Fruit fly (Drosophila melanogaster) whole organism, embryonic: Measurements from ENCODE around the gene ETHR.

Experiments used
- ATbp ChIP-seq: fragments of 200-800 bp; sonication (Bioruptor generic); optimal IDR thresholded peaks from 2 replicates; lab custom pipeline; 2017; ENCODE audit warnings: missing biosample characterization, mild to moderate bottlenecking, missing genetic modification characterization, missing genetic modification reagents
- Atf3 ChIP-seq: fragments of 200-800 bp; sonication (Bioruptor generic); optimal IDR thresholded peaks from 3 replicates; lab custom pipeline; 2016; ENCODE audit warnings: missing biosample characterization, missing genetic modification characterization
- Atf6 ChIP-seq: fragments of 200-800 bp; sonication (Bioruptor generic); IDR thresholded peaks from 2 replicates; pipeline ENCODE4 v1.3.6; 2022; ENCODE audit warnings: missing biosample characterization, missing genetic modification characterization
- B-H2 ChIP-seq: fragments of 200-800 bp; sonication (Bioruptor generic); optimal IDR thresholded peaks from 2 replicates; lab custom pipeline; 2018; ENCODE audit warnings: missing biosample characterization, mild to moderate bottlenecking, missing genetic modification characterization
- Bteb2 ChIP-seq: fragments of 200-800 bp; sonication (Bioruptor generic); optimal IDR thresholded peaks from 2 replicates; lab custom pipeline; 2016; ENCODE audit warnings: missing biosample characterization, missing genetic modification characterization
- CG10959 ChIP-seq: fragments of 200-800 bp; sonication (Bioruptor generic); IDR thresholded peaks from 2 replicates; pipeline ENCODE4 v1.3.6; 2022; ENCODE audit warnings: missing biosample characterization, missing genetic modification characterization
- CG12236 ChIP-seq: fragments of 200-800 bp; sonication (Bioruptor generic); optimal IDR thresholded peaks from 2 replicates; lab custom pipeline; 2016; ENCODE audit warnings: missing biosample characterization, missing genetic modification characterization
- CG14441 ChIP-seq: fragments of 200-800 bp; sonication (Bioruptor generic); IDR thresholded peaks from 2 replicates; pipeline ENCODE4 v1.3.6; 2022; ENCODE audit warnings: missing biosample characterization, missing genetic modification characterization
- CG14860 ChIP-seq: fragments of 200-800 bp; sonication (Bioruptor generic); IDR thresholded peaks from 3 replicates; pipeline ENCODE4 v1.3.6; 2022; ENCODE audit warnings: missing biosample characterization, missing genetic modification characterization; ENCODE audit not compliant: partially characterized antibody
- CG15073 ChIP-seq: fragments of 200-800 bp; sonication (Bioruptor generic); optimal IDR thresholded peaks from 2 replicates; lab custom pipeline; 2016; ENCODE audit warnings: missing biosample characterization, missing genetic modification characterization
- CG1602 ChIP-seq: fragments of 200-800 bp; sonication (Bioruptor generic); optimal IDR thresholded peaks from 3 replicates; lab custom pipeline; 2016; ENCODE audit warnings: missing biosample characterization, missing genetic modification characterization
- CG2129 ChIP-seq: fragments of 200-800 bp; sonication (Bioruptor generic); IDR thresholded peaks from 2 replicates; pipeline ENCODE4 v1.3.6; 2022; ENCODE audit warnings: missing biosample characterization, missing genetic modification characterization; ENCODE audit not compliant: partially characterized antibody
- CG30431 ChIP-seq: fragments of 200-800 bp; sonication (Bioruptor generic); optimal IDR thresholded peaks from 2 replicates; lab custom pipeline; 2017; ENCODE audit warnings: missing biosample characterization, missing genetic modification characterization
- CG31388 ChIP-seq: fragments of 200-800 bp; sonication (Bioruptor generic); optimal IDR thresholded peaks from 2 replicates; lab custom pipeline; 2016; ENCODE audit warnings: missing biosample characterization, missing genetic modification characterization
- CG3281 ChIP-seq: fragments of 200-800 bp; sonication (Bioruptor generic); optimal IDR thresholded peaks from 3 replicates; lab custom pipeline; 2017; ENCODE audit warnings: missing biosample characterization, mild to moderate bottlenecking, missing genetic modification characterization
- CG6272 ChIP-seq: fragments of 200-800 bp; sonication (Bioruptor generic); IDR thresholded peaks from 2 replicates; pipeline ENCODE4 v1.3.6; 2022; ENCODE audit warnings: missing biosample characterization, missing genetic modification characterization
- CG6813 ChIP-seq: fragments of 200-800 bp; sonication (Bioruptor generic); optimal IDR thresholded peaks from 2 replicates; lab custom pipeline; 2017; ENCODE audit warnings: missing biosample characterization, missing genetic modification characterization, mild to moderate bottlenecking, moderate library complexity, missing genetic modification reagents
- CG7271 ChIP-seq: fragments of 200-800 bp; sonication (Bioruptor generic); optimal IDR thresholded peaks from 2 replicates; lab custom pipeline; 2018; ENCODE audit warnings: missing biosample characterization, mild to moderate bottlenecking, missing genetic modification characterization, moderate library complexity
- CG7556 ChIP-seq: fragments of 200-800 bp; sonication (Bioruptor generic); optimal IDR thresholded peaks from 2 replicates; lab custom pipeline; 2017; ENCODE audit warnings: missing biosample characterization, mild to moderate bottlenecking, missing genetic modification characterization
- CG7963 ChIP-seq: fragments of 200-800 bp; sonication (Bioruptor generic); IDR thresholded peaks from 3 replicates; pipeline ENCODE4 v1.3.6; 2022; ENCODE audit warnings: missing biosample characterization, missing genetic modification characterization; ENCODE audit not compliant: partially characterized antibody
- CG8290 ChIP-seq, 3 experiments: fragments of 200-800 bp; sonication (Bioruptor generic); optimal IDR thresholded peaks; 2 replicates each; lab custom pipeline; 2016 to 2019; ENCODE audit warnings: missing biosample characterization in 3 of 3, missing genetic modification characterization in 3 of 3, mild to moderate bottlenecking in 2 of 3, moderate library complexity in 1 of 3
- CG8388 ChIP-seq: fragments of 200-800 bp; sonication (Bioruptor generic); optimal IDR thresholded peaks from 2 replicates; lab custom pipeline; 2019; ENCODE audit warnings: missing biosample characterization, mild to moderate bottlenecking, missing genetic modification characterization, moderate library complexity
- CG9609 ChIP-seq: fragments of 200-800 bp; sonication (Bioruptor generic); optimal IDR thresholded peaks from 3 replicates; lab custom pipeline; 2016; ENCODE audit warnings: missing biosample characterization, missing genetic modification characterization
- Dip2 ChIP-seq: fragments of 200-800 bp; sonication (Bioruptor generic); IDR thresholded peaks from 2 replicates; pipeline ENCODE4 v1.3.6; 2022; ENCODE audit warnings: missing biosample characterization, missing genetic modification characterization
- Dll ChIP-seq: fragments of 200-800 bp; sonication (Bioruptor generic); IDR thresholded peaks from 4 replicates; pipeline ENCODE4 v1.3.6; 2022; ENCODE audit warnings: missing biosample characterization, missing genetic modification characterization; ENCODE audit not compliant: partially characterized antibody
- Doc3 ChIP-seq: fragments of 200-800 bp; sonication (Bioruptor generic); IDR thresholded peaks from 3 replicates; pipeline ENCODE4 v1.3.6; 2022; ENCODE audit warnings: missing biosample characterization, missing genetic modification characterization; ENCODE audit not compliant: partially characterized antibody
- E2f2 ChIP-seq: fragments of 200-800 bp; sonication (Bioruptor generic); IDR thresholded peaks from 2 replicates; pipeline ENCODE4 v1.3.6; 2022; ENCODE audit warnings: missing biosample characterization, missing genetic modification characterization
- HLH4C ChIP-seq: fragments of 200-800 bp; sonication (Bioruptor generic); IDR thresholded peaks from 3 replicates; pipeline ENCODE4 v1.3.6; 2022; ENCODE audit warnings: missing biosample characterization, missing genetic modification characterization; ENCODE audit not compliant: partially characterized antibody
- Hsf ChIP-seq: fragments of 200-800 bp; sonication (Bioruptor generic); optimal IDR thresholded peaks from 3 replicates; lab custom pipeline; 2016; ENCODE audit warnings: missing biosample characterization, missing genetic modification characterization
- Kr ChIP-seq: fragments of 200-800 bp; sonication (Bioruptor generic); optimal IDR thresholded peaks from 2 replicates; lab custom pipeline; 2017; ENCODE audit warnings: missing biosample characterization, mild to moderate bottlenecking, missing genetic modification characterization
- Lim3 ChIP-seq: fragments of 200-800 bp; sonication (Bioruptor generic); IDR thresholded peaks from 2 replicates; pipeline ENCODE4 v1.3.6; 2022; ENCODE audit warnings: missing biosample characterization, missing genetic modification characterization
- Neu2 ChIP-seq: fragments of 200-800 bp; sonication (Bioruptor generic); optimal IDR thresholded peaks from 3 replicates; lab custom pipeline; 2016; ENCODE audit warnings: missing biosample characterization, missing genetic modification characterization, borderline replicate concordance
- PHDP ChIP-seq: fragments of 200-800 bp; sonication (Bioruptor generic); optimal IDR thresholded peaks from 3 replicates; lab custom pipeline; 2018; ENCODE audit warnings: missing biosample characterization, mild to moderate bottlenecking, missing genetic modification characterization, moderate library complexity
- Six4 ChIP-seq: fragments of 200-800 bp; sonication (Bioruptor generic); optimal IDR thresholded peaks from 2 replicates; lab custom pipeline; 2016; ENCODE audit warnings: missing biosample characterization, missing genetic modification characterization
- Trl ChIP-seq, 3 experiments: fragments of >200 bp in 2 of 3; fragments of 200-800 bp in 1 of 3; sonication (Bioruptor generic) in 1 of 3; optimal IDR thresholded peaks; 2 replicates in 1 of 3; 3 replicates in 2 of 3; lab custom pipeline; 2016 to 2017; ENCODE audit warnings: missing biosample characterization in 1 of 3, missing genetic modification characterization in 1 of 3
- bbx ChIP-seq: fragments of 200-800 bp; sonication (Bioruptor generic); IDR thresholded peaks from 2 replicates; pipeline ENCODE4 v1.3.6; 2022; ENCODE audit warnings: missing biosample characterization, missing genetic modification characterization; ENCODE audit not compliant: partially characterized antibody
- dysf ChIP-seq: fragments of 200-800 bp; sonication (Bioruptor generic); IDR thresholded peaks from 3 replicates; pipeline ENCODE4 v1.3.6; 2022; ENCODE audit warnings: missing biosample characterization, missing genetic modification characterization
- eyg ChIP-seq: fragments of 200-800 bp; sonication (Bioruptor generic); optimal IDR thresholded peaks from 3 replicates; lab custom pipeline; 2016; ENCODE audit warnings: missing biosample characterization, missing genetic modification characterization
- gro ChIP-seq: fragments of 200-800 bp; sonication (Bioruptor generic); optimal IDR thresholded peaks from 2 replicates; lab custom pipeline; 2016; ENCODE audit warnings: missing biosample characterization, missing genetic modification characterization
- jumu ChIP-seq: fragments of 200-800 bp; sonication (Bioruptor generic); optimal IDR thresholded peaks from 3 replicates; lab custom pipeline; 2016; ENCODE audit warnings: missing biosample characterization, missing genetic modification characterization
- ken ChIP-seq: fragments of 200-800 bp; sonication (Bioruptor generic); IDR thresholded peaks from 3 replicates; pipeline ENCODE4 v1.3.6; 2022; ENCODE audit warnings: missing biosample characterization, missing genetic modification characterization
- prd ChIP-seq, 3 experiments: fragments of >200 bp in 2 of 3; fragments of 200-800 bp in 1 of 3; sonication (Bioruptor generic) in 1 of 3; optimal IDR thresholded peaks in 2 of 3; IDR thresholded peaks in 1 of 3; 2 replicates in 2 of 3; 3 replicates in 1 of 3; pipeline versions ENCODE4 v1.3.6 to Lab custom; 2017 to 2022; ENCODE audit warnings: missing biosample characterization in 1 of 3, missing genetic modification characterization in 1 of 3
- pzg ChIP-seq: fragments of 200-800 bp; sonication (Bioruptor generic); optimal IDR thresholded peaks from 3 replicates; lab custom pipeline; 2018; ENCODE audit warnings: missing biosample characterization, mild to moderate bottlenecking, missing genetic modification characterization, moderate library complexity
- ro ChIP-seq: fragments of 200-800 bp; sonication (Bioruptor generic); IDR thresholded peaks from 2 replicates; pipeline ENCODE4 v1.3.6; 2022; ENCODE audit warnings: missing biosample characterization, missing genetic modification characterization
- run ChIP-seq: fragments of 200-800 bp; sonication (Bioruptor generic); optimal IDR thresholded peaks from 3 replicates; lab custom pipeline; 2018; ENCODE audit warnings: missing biosample characterization, mild to moderate bottlenecking, missing genetic modification characterization
- so ChIP-seq: fragments of 200-800 bp; sonication (Bioruptor generic); IDR thresholded peaks from 3 replicates; pipeline ENCODE4 v1.3.6; 2022; ENCODE audit warnings: missing biosample characterization, missing genetic modification characterization
- tll ChIP-seq, 2 experiments: fragments of 200-800 bp in 1 of 2; fragments of >200 bp in 1 of 2; sonication (Bioruptor generic) in 1 of 2; optimal IDR thresholded peaks; 2 replicates each; lab custom pipeline; 2017 to 2019; ENCODE audit warnings: missing biosample characterization in 2 of 2, missing genetic modification characterization in 2 of 2, mild to moderate bottlenecking in 1 of 2, moderate library complexity in 1 of 2
- toy ChIP-seq: fragments of 200-800 bp; sonication (Bioruptor generic); IDR thresholded peaks from 2 replicates; pipeline ENCODE4 v1.3.6; 2022; ENCODE audit warnings: missing biosample characterization, missing genetic modification characterization
- vfl ChIP-seq: fragments of 200-800 bp; sonication (Bioruptor generic); optimal IDR thresholded peaks from 2 replicates; lab custom pipeline; 2016; ENCODE audit warnings: missing biosample characterization, missing genetic modification characterization

The ETHR gene

dm6 chr3R:21199953-21200368, 46.9 kb upstream of the ETHR start (continued):
- TF ChIP-seq CG3281 (no peak), ro (GFP tag; lab: Robert Waterston, UW) (no peak), B-H2 (no peak), CG10959 (no peak), Neu2 (no peak), Lim3 (GFP tag; lab: Robert Waterston, UW) (no peak), CG6813 (GFP tag; lab: Kevin White, UChicago) (no peak), Hsf (peak; percentile 45), Atf6 (GFP tag; lab: Robert Waterston, UW) (no peak), Atf3 (GFP tag; lab: Kevin White, UChicago) (no peak), eyg (no peak), gro (GFP tag; lab: Kevin White, UChicago) (no peak), PHDP (tag; lab: Kevin White, UChicago) (peak; percentile 6), prd (optimal IDR thresholded peaks at IDR 0.05; lab: Kevin White, UChicago) (no peak), prd (GFP tag; IDR thresholded peaks at IDR 0.05; lab: Robert Waterston, UW) (peak; percentile 38; the same call in 2 of the 3 replicates), ATbp (GFP tag; lab: Kevin White, UChicago) (peak; percentile 52), HLH4C (GFP tag; lab: Robert Waterston, UW) (no peak), CG15073 (no peak), CG8290 (GFP tag; optimal IDR thresholded peaks at IDR 0.05; lab: Kevin White, UChicago) (no peak), CG8290 (tag; optimal IDR thresholded peaks at IDR 0.05; lab: Kevin White, UChicago) (no peak), jumu (no peak), CG7556 (GFP tag; lab: Kevin White, UChicago) (peak; percentile 55), pzg (GFP tag; lab: Kevin White, UChicago) (no peak), CG14441 (peak; percentile 34; the same call in 1 of the 2 replicates), E2f2 (GFP tag; lab: Robert Waterston, UW) (peak; percentile 6; the same call in 1 of the 2 replicates), CG7271 (no peak), CG7963 (no peak), toy (no peak), CG2129 (GFP tag; lab: Robert Waterston, UW) (no peak), tll (GFP tag; optimal IDR thresholded peaks at IDR 0.05; lab: Kevin White, UChicago) (no peak), Dip2 (no peak), CG6272 (GFP tag; lab: Robert Waterston, UW) (no peak), Dll (GFP tag; lab: Robert Waterston, UW) (no peak), CG12236 (GFP tag; lab: Kevin White, UChicago) (no peak), so (no peak), run (tag; lab: Kevin White, UChicago) (no peak), CG8388 (GFP tag; lab: Kevin White, UChicago) (peak; percentile 25), CG14860 (GFP tag; lab: Robert Waterston, UW) (no peak), CG31388 (GFP tag; lab: Kevin White, UChicago) (no peak), ken (peak; percentile 16; the same call in 1 of the 3 replicates), Doc3 (GFP tag; lab: Robert Waterston, UW) (no peak), CG30431 (peak; percentile 27), CG1602 (peak; percentile 49), CG9609 (no peak), dysf (GFP tag; lab: Robert Waterston, UW) (0 out of 3 replicates have a peak, but pooled peaks have one; percentile 6), bbx (GFP tag; lab: Robert Waterston, UW) (no peak), Bteb2 (GFP tag; lab: Kevin White, UChicago) (no peak), vfl (GFP tag; lab: Kevin White, UChicago) (no peak), Trl (optimal IDR thresholded peaks at IDR 0.05; lab: Kevin White, UChicago) (no peak), Trl (GFP tag; optimal IDR thresholded peaks at IDR 0.05; lab: Kevin White, UChicago) (peak; percentile 0), Kr (GFP tag; lab: Kevin White, UChicago) (no peak), Six4 (GFP tag; lab: Kevin White, UChicago) (peak; percentile 15)
